Fruit fly (Drosophila melanogaster) whole organism, embryonic: ENCODE data around the gene CG33268.

Source experiments
- Blimp-1 ChIP-seq: fragments of 200-800 bp; sonication (Bioruptor generic); optimal IDR thresholded peaks from 3 replicates; lab custom pipeline; 2018; ENCODE audit warnings: missing biosample characterization, missing genetic modification characterization, mild to moderate bottlenecking, moderate library complexity, missing genetic modification reagents
- CG10979 ChIP-seq: fragments of 200-800 bp; sonication (Bioruptor generic); optimal IDR thresholded peaks from 2 replicates; lab custom pipeline; 2018; ENCODE audit warnings: missing biosample characterization, mild to moderate bottlenecking, missing genetic modification characterization, moderate library complexity
- CG12155 ChIP-seq: fragments of 200-800 bp; sonication (Bioruptor generic); optimal IDR thresholded peaks from 3 replicates; lab custom pipeline; 2016; ENCODE audit warnings: missing biosample characterization, missing genetic modification characterization
- CG15696 ChIP-seq: fragments of 200-800 bp; sonication (Bioruptor generic); optimal IDR thresholded peaks from 2 replicates; lab custom pipeline; 2019; ENCODE audit warnings: missing biosample characterization, mild to moderate bottlenecking, missing genetic modification characterization, moderate library complexity
- CG16779 ChIP-seq: fragments of 200-800 bp; sonication (Bioruptor generic); IDR thresholded peaks from 2 replicates; pipeline ENCODE4 v1.3.6; 2022; ENCODE audit warnings: missing biosample characterization, missing genetic modification characterization
- CG6683 ChIP-seq: fragments of 200-800 bp; sonication (Bioruptor generic); optimal IDR thresholded peaks from 2 replicates; lab custom pipeline; 2017; ENCODE audit warnings: missing biosample characterization, mild to moderate bottlenecking, missing genetic modification characterization, missing genetic modification reagents
- Hmx ChIP-seq: fragments of 200-800 bp; sonication (Bioruptor generic); optimal IDR thresholded peaks from 2 replicates; lab custom pipeline; 2016; ENCODE audit warnings: missing biosample characterization, missing genetic modification characterization
- Hr39 ChIP-seq: fragments of >200 bp; optimal IDR thresholded peaks from 2 replicates; lab custom pipeline; 2017
- Ptx1 ChIP-seq: fragments of 200-800 bp; sonication (Bioruptor generic); IDR thresholded peaks from 2 replicates; pipeline ENCODE4 v1.3.6; 2022; ENCODE audit warnings: missing biosample characterization, missing genetic modification characterization
- cas ChIP-seq: fragments of 200-800 bp; sonication (Bioruptor generic); IDR thresholded peaks from 2 replicates; pipeline ENCODE4 v1.3.6; 2022; ENCODE audit warnings: missing biosample characterization, missing genetic modification characterization
- cwo ChIP-seq: fragments of 200-800 bp; sonication (Bioruptor generic); optimal IDR thresholded peaks from 3 replicates; lab custom pipeline; 2017; ENCODE audit warnings: missing biosample characterization, missing genetic modification characterization, mild to moderate bottlenecking, moderate library complexity, missing genetic modification reagents
- her ChIP-seq: fragments of 200-800 bp; sonication (Bioruptor generic); optimal IDR thresholded peaks from 2 replicates; lab custom pipeline; 2016; ENCODE audit warnings: missing biosample characterization, missing genetic modification characterization
- nom ChIP-seq: fragments of 200-800 bp; sonication (Bioruptor generic); optimal IDR thresholded peaks from 2 replicates; lab custom pipeline; 2017; ENCODE audit warnings: missing biosample characterization, missing genetic modification characterization, mild to moderate bottlenecking, moderate library complexity, missing genetic modification reagents

DNA sequence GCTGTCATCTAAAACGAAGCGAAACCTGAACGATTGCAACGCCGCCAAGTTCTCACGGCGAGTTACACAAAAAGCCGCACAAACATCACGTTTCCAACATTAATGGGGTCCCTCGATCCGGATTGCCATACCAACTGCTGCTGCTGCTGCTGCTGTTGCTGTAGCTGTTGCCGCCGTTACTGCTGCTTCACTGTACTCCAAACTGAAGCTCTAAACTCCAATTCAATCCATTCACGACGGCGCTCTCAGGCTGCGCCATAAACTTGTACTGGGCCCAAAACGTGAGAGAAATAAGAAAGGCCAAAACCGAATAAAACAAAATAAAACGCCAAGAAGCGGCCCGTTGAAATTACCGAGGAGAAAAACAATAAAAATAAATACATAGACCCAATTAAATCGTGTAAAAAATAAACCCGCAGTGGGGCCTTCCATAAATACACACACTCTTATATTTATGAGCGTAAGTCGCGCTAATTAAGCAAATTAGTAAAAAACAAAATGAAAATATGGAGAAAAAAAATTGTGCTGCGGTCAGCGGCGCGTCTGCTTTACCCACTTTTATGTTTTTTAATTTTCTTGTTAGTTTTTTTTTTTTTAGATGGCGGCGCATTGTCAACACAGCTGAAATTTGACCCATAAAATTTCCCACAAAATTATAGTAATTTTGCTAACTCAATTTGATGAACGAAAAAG lies 43.6 kb downstream of the CG33268 start:
- no peak for TF ChIP-seq cas (GFP tag; lab: Robert Waterston, UW)
- no peak for TF ChIP-seq Hmx (GFP tag; lab: Kevin White, UChicago)
- no peak for TF ChIP-seq CG15696 (tag; lab: Kevin White, UChicago)
- TF ChIP-seq her (GFP tag; lab: Kevin White, UChicago), result no peak
- no peak for TF ChIP-seq Blimp-1 (GFP tag; lab: Kevin White, UChicago)
- no peak for TF ChIP-seq Ptx1 (GFP tag; lab: Robert Waterston, UW)
- no peak for TF ChIP-seq CG12155 (GFP tag; lab: Kevin White, UChicago)
- TF ChIP-seq nom (GFP tag; lab: Kevin White, UChicago), result no peak
- TF ChIP-seq Hr39 (lab: Kevin White, UChicago), result no peak
- TF ChIP-seq CG10979, result no peak
- TF ChIP-seq CG16779 (GFP tag; lab: Robert Waterston, UW), result no peak
- no peak for TF ChIP-seq cwo (GFP tag; lab: Kevin White, UChicago)
- TF ChIP-seq CG6683 (GFP tag; lab: Kevin White, UChicago), result no peak
